Fruit fly (Drosophila melanogaster): ENCODE data around the gene sr.
A peak's percentile ranks its signal among the peaks of the same experiment; 100 is the strongest.

sr gene

DNA sequence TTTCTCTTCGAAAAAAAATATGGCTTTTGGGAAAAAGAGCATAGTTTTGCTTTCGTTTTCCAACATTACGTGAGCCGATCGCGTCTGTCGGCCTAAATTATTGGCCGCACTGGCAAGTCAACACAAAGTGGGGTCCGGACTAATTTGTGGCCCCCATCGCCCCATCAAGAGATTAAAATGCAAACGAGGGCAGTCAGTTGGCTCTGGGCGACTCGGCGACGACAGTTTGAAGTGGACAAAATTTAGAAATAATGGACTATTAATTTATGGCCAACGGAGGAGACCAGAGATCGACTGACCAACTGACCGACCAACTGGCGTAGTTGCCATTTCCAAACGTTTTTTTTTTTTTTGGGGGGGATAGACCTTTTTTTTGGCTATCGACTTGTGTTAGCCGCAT is 7.3 kb upstream of the sr start:
- TF ChIP-seq CG8319 (GFP tag; optimal IDR thresholded peaks at IDR 0.05), result no peak

DNA sequence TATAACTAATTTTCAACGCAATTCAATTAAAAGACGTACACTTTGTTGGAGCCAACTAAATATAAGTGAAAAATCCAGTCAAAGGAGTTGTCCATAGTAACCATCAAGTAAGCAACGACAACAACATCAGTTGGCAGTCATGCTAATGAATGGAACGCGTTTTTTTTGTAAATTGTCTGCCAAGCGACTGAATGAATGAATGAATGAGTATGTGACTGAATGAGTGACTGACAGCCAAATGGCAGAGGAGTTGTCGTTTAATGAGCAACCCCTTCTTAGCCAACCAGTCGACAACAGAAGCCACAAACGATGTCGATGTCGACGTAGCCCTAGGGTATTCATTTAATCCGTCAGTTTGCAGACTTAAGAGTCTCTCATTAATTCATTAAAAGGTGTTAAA is 2.4 kb upstream of the sr start:
- no peak for TF ChIP-seq Hr4 (GFP tag; optimal IDR thresholded peaks at IDR 0.05)
- TF ChIP-seq spab (GFP tag; optimal IDR thresholded peaks at IDR 0.05), result no peak
- no peak for TF ChIP-seq CG16779 (tag; optimal IDR thresholded peaks at IDR 0.05)
- no peak for TF ChIP-seq esn (GFP tag; optimal IDR thresholded peaks at IDR 0.05)
- TF ChIP-seq Gug (GFP tag; IDR thresholded peaks at IDR 0.05), result no peak
- no peak for TF ChIP-seq Eip78C (GFP tag)
- no peak for TF ChIP-seq CG3032 (tag; optimal IDR thresholded peaks at IDR 0.05)
- TF ChIP-seq vri (GFP tag; optimal IDR thresholded peaks at IDR 0.05), result no peak
- no peak for TF ChIP-seq CG6276 (GFP tag; optimal IDR thresholded peaks at IDR 0.05)
- no peak for TF ChIP-seq Sox15 (GFP tag; optimal IDR thresholded peaks at IDR 0.05)
- no peak for TF ChIP-seq CG8119 (GFP tag; IDR thresholded peaks at IDR 0.05)
- no peak for TF ChIP-seq CG6808 (GFP tag; optimal IDR thresholded peaks at IDR 0.05)
- no peak for TF ChIP-seq CG15336 (GFP tag; IDR thresholded peaks at IDR 0.05)
- no peak for TF ChIP-seq Lpt (GFP tag; optimal IDR thresholded peaks at IDR 0.05)

DNA sequence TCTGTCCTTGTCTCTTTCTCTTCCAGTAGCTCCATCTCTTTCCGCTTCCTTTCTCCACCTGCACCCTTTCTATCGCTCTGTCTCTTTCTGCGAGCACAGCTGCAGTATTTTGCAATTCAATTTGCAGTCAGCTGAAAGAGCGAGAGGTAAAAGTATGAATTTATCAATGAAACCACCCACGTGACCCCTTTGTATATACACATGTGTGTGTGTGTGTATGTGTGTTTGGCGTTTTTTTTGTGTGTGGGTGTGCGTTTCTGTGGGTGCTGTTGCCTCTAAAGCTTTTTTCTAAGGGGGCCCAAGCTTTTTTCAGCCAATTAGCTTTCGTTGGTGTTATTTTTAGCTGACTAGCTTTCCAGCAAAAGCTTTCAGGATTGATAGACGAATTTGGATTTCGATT is 1.2 kb upstream of the sr start:
- no peak for TF ChIP-seq spab (GFP tag; optimal IDR thresholded peaks at IDR 0.05)
- TF ChIP-seq CG6276 (GFP tag; optimal IDR thresholded peaks at IDR 0.05), result no peak
- no peak for TF ChIP-seq Sox102F (GFP tag; optimal IDR thresholded peaks at IDR 0.05)
- TF ChIP-seq CG7368 (GFP tag; optimal IDR thresholded peaks at IDR 0.05), result no peak
- TF ChIP-seq svp (GFP tag), result peak; percentile 20
- TF ChIP-seq Eip75B (GFP tag; optimal IDR thresholded peaks at IDR 0.05), result no peak
- TF ChIP-seq topi (GFP tag; optimal IDR thresholded peaks at IDR 0.05), result no peak
- TF ChIP-seq CG8632 (GFP tag; optimal IDR thresholded peaks at IDR 0.05), result no peak

DNA sequence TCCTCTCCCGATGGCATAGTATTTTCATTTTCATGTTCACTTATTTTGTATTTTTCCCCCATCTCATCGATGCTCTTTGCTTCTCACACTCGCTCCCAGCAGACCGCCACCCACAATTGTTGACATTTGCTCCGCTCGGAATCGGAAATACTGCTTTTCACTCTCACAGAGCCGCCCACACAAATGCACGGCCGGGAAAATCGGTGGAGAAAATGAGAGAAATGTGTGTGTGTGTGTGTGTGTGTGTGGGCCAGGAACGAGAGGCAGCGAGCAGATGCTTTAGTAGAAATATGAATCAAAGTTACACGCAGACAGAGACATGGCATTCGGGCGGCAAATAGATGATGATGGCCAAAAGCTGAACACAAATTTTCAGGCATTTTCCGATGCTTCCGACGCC is 4.0 kb downstream of the sr start:
- TF ChIP-seq topi (GFP tag; optimal IDR thresholded peaks at IDR 0.05), result no peak
- TF ChIP-seq CG15336 (GFP tag; IDR thresholded peaks at IDR 0.05), result no peak
- no peak for TF ChIP-seq Hr4 (GFP tag; optimal IDR thresholded peaks at IDR 0.05)
- TF ChIP-seq CG8319 (GFP tag; optimal IDR thresholded peaks at IDR 0.05), result no peak
- no peak for TF ChIP-seq eg (GFP tag; IDR thresholded peaks at IDR 0.05)
- TF ChIP-seq fkh (GFP tag; optimal IDR thresholded peaks at IDR 0.05), result no peak
- TF ChIP-seq dsx (GFP tag; optimal IDR thresholded peaks at IDR 0.05; ENCODE audit: poor library complexity, severe bottlenecking), result no peak
- TF ChIP-seq Gug (GFP tag; IDR thresholded peaks at IDR 0.05), result no peak
- no peak for TF ChIP-seq Blimp-1 (GFP tag; optimal IDR thresholded peaks at IDR 0.05)
- no peak for TF ChIP-seq CG6854 (GFP tag; optimal IDR thresholded peaks at IDR 0.05)
- no peak for TF ChIP-seq Ets21C (GFP tag; optimal IDR thresholded peaks at IDR 0.05)
- TF ChIP-seq Sox102F (GFP tag; optimal IDR thresholded peaks at IDR 0.05), result no peak
- no peak for TF ChIP-seq CG11902 (GFP tag; optimal IDR thresholded peaks at IDR 0.05)
- TF ChIP-seq Eip93F (GFP tag; optimal IDR thresholded peaks at IDR 0.05), result no peak
- no peak for TF ChIP-seq CG9139 (GFP tag; optimal IDR thresholded peaks at IDR 0.05)
- TF ChIP-seq CG3919 (GFP tag; optimal IDR thresholded peaks at IDR 0.05), result no peak
- TF ChIP-seq fd59A (GFP tag; optimal IDR thresholded peaks at IDR 0.05), result no peak

DNA sequence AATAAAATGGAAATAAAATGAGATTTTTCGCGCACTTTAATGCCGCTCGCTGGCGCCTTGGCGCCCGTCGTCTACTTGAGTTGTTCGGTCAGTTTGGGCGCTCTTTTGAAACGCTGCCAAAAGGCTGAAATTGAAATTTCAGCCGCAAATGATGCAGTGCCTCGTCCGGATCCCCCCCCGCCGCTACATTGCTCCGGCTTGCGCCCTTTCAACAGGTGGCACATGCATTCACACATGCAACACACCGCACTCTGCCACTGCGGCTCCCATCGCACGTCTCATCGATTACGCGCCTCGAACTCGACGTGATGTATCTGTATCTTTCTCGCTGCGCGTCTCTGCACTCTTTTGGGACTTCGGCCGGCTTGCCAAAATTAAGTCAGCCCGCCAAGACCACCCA is 6.9 kb downstream of the sr start:
- TF ChIP-seq esn (GFP tag; optimal IDR thresholded peaks at IDR 0.05) (no peak), CG1621 (tag; optimal IDR thresholded peaks at IDR 0.05) (no peak), acj6 (GFP tag; optimal IDR thresholded peaks at IDR 0.05) (no peak), CG8119 (GFP tag; IDR thresholded peaks at IDR 0.05) (no peak), net (GFP tag; optimal IDR thresholded peaks at IDR 0.05) (peak; percentile 77), Hr4 (GFP tag; optimal IDR thresholded peaks at IDR 0.05) (no peak), CG31627 (GFP tag; optimal IDR thresholded peaks at IDR 0.05) (no peak), svp (GFP tag) (peak; percentile 14), lz (GFP tag; optimal IDR thresholded peaks at IDR 0.05) (no peak), Smox (GFP tag; optimal IDR thresholded peaks at IDR 0.05) (no peak), Hr38 (GFP tag; optimal IDR thresholded peaks at IDR 0.05) (no peak), salr (GFP tag; optimal IDR thresholded peaks at IDR 0.05) (no peak), CG11902 (GFP tag; optimal IDR thresholded peaks at IDR 0.05) (no peak), CG6792 (GFP tag; optimal IDR thresholded peaks at IDR 0.05) (no peak), fd59A (GFP tag; optimal IDR thresholded peaks at IDR 0.05) (no peak)

All from whole organism, prepupa.